Fruit fly (Drosophila melanogaster): ENCODE measurements around the gene CG3651.
A peak's percentile ranks its signal among the peaks of the same experiment; 100 is the strongest.

CG3651 gene

dm6 chr2L:22159800-22160199 lies 38.7 kb downstream of the CG3651 start:
- no peak for TF ChIP-seq CG12768 (GFP tag; optimal IDR thresholded peaks at IDR 0.05)
- peak; percentile 67 for TF ChIP-seq kay (GFP tag; ENCODE audit: borderline replicate concordance)

dm6 chr2L:22163302-22163701 lies 42.2 kb downstream of the CG3651 start:
- TF ChIP-seq kay (GFP tag; ENCODE audit: borderline replicate concordance) = peak; percentile 70
- no peak for TF ChIP-seq CG14711 (tag; optimal IDR thresholded peaks at IDR 0.05)

- TF ChIP-seq cnc (optimal IDR thresholded peaks at IDR 0.05) = no peak
- TF ChIP-seq CG33017 (tag; optimal IDR thresholded peaks at IDR 0.05) = no peak
- no peak for TF ChIP-seq Clk (GFP tag; optimal IDR thresholded peaks at IDR 0.05)
- TF ChIP-seq CG14711 (tag; optimal IDR thresholded peaks at IDR 0.05) = no peak
- TF ChIP-seq CG11617 (GFP tag; optimal IDR thresholded peaks at IDR 0.05) = peak; percentile 35
- peak; percentile 20 for TF ChIP-seq bab1 (GFP tag; optimal IDR thresholded peaks at IDR 0.05)
- peak; percentile 62 for TF ChIP-seq Mnt (GFP tag; optimal IDR thresholded peaks at IDR 0.05)
- TF ChIP-seq kay (GFP tag; ENCODE audit: borderline replicate concordance) = no peak
- TF ChIP-seq CG7101 (tag; optimal IDR thresholded peaks at IDR 0.05) = peak; percentile 55
- TF ChIP-seq CG7045 (GFP tag; optimal IDR thresholded peaks at IDR 0.05) = peak; percentile 25
- TF ChIP-seq Crg-1 (GFP tag; optimal IDR thresholded peaks at IDR 0.05) = peak; percentile 55
- TF ChIP-seq Hr96 (GFP tag; optimal IDR thresholded peaks at IDR 0.05) = no peak
- TF ChIP-seq CG1620 (GFP tag; optimal IDR thresholded peaks at IDR 0.05) = peak; percentile 52
- peak; percentile 21 for TF ChIP-seq ovo (GFP tag; optimal IDR thresholded peaks at IDR 0.05)
- TF ChIP-seq cic (GFP tag; optimal IDR thresholded peaks at IDR 0.05) = peak; percentile 53
- TF ChIP-seq CG12768 (GFP tag; optimal IDR thresholded peaks at IDR 0.05) = peak; percentile 39
- peak; percentile 33 for TF ChIP-seq toe (GFP tag; optimal IDR thresholded peaks at IDR 0.05)
- TF ChIP-seq tj (GFP tag; optimal IDR thresholded peaks at IDR 0.05) = peak; percentile 30
- peak; percentile 57 for TF ChIP-seq pad (GFP tag; optimal IDR thresholded peaks at IDR 0.05)
- TF ChIP-seq CG5204 (GFP tag; optimal IDR thresholded peaks at IDR 0.05) = peak; percentile 42
Observed at dm6 chr2L:22168559-22169027, 47.5 kb downstream of the CG3651 start.

- TF ChIP-seq cnc (optimal IDR thresholded peaks at IDR 0.05) (no peak), CG14711 (tag; optimal IDR thresholded peaks at IDR 0.05) (peak; percentile 9), kay (GFP tag; ENCODE audit: borderline replicate concordance) (peak; percentile 82)
Observed at dm6 chr2L:22169044-22169515, 47.9 kb downstream of the CG3651 start, which contains the start of gene Clamp. TSS of gene Clamp (minus strand) at chr2L:22169143.

- TF ChIP-seq Clk (GFP tag; optimal IDR thresholded peaks at IDR 0.05) (no peak), kay (GFP tag; ENCODE audit: borderline replicate concordance) (peak; percentile 38), CG1620 (GFP tag; optimal IDR thresholded peaks at IDR 0.05) (no peak)
Observed at dm6 chr2L:22175101-22175500, 54.0 kb downstream of the CG3651 start, which contains the start of gene CG3635. TSS of gene CG3635 (plus strand) at chr2L:22175415.
